Fruit fly (Drosophila melanogaster) whole organism, embryonic: ENCODE data around the gene Acp98AB.

Source experiments
- CG10654 ChIP-seq: fragments of 200-800 bp; sonication (Bioruptor generic); optimal IDR thresholded peaks from 2 replicates; lab custom pipeline; 2016; ENCODE audit warnings: missing biosample characterization, missing genetic modification characterization
- CG11398 ChIP-seq: fragments of 200-800 bp; sonication (Bioruptor generic); optimal IDR thresholded peaks from 2 replicates; lab custom pipeline; 2016; ENCODE audit warnings: missing biosample characterization, missing genetic modification characterization
- CG12659 ChIP-seq: fragments of 200-800 bp; sonication (Bioruptor generic); optimal IDR thresholded peaks from 3 replicates; lab custom pipeline; 2017; ENCODE audit warnings: mild to moderate bottlenecking, missing biosample characterization, missing genetic modification reagents, missing genetic modification characterization
- CG13296 ChIP-seq: fragments of 200-800 bp; sonication (Bioruptor generic); optimal IDR thresholded peaks from 3 replicates; lab custom pipeline; 2018; ENCODE audit warnings: missing biosample characterization, mild to moderate bottlenecking, missing genetic modification characterization
- CG14710 ChIP-seq: fragments of 200-800 bp; sonication (Bioruptor generic); optimal IDR thresholded peaks from 3 replicates; lab custom pipeline; 2019; ENCODE audit warnings: missing biosample characterization, mild to moderate bottlenecking, missing genetic modification characterization, moderate library complexity
- CG17328 ChIP-seq: fragments of 200-800 bp; sonication (Bioruptor generic); IDR thresholded peaks from 2 replicates; pipeline ENCODE4 v1.3.6; 2022; ENCODE audit warnings: missing biosample characterization, missing genetic modification characterization
- CG17612 ChIP-seq: fragments of 200-800 bp; sonication (Bioruptor generic); IDR thresholded peaks from 2 replicates; pipeline ENCODE4 v1.3.6; 2022; ENCODE audit warnings: missing biosample characterization, missing genetic modification characterization
- CG17912 ChIP-seq: fragments of 200-800 bp; sonication (Bioruptor generic); optimal IDR thresholded peaks from 2 replicates; lab custom pipeline; 2018; ENCODE audit warnings: missing biosample characterization, mild to moderate bottlenecking, missing genetic modification characterization
- CG18619 ChIP-seq: fragments of 200-800 bp; sonication (Bioruptor generic); optimal IDR thresholded peaks from 3 replicates; lab custom pipeline; 2017; ENCODE audit warnings: missing biosample characterization, mild to moderate bottlenecking, missing genetic modification characterization
- CG2875 ChIP-seq: fragments of 200-800 bp; sonication (Bioruptor generic); optimal IDR thresholded peaks from 2 replicates; lab custom pipeline; 2017; ENCODE audit warnings: missing biosample characterization, mild to moderate bottlenecking, missing genetic modification characterization, missing genetic modification reagents
- CG2889 ChIP-seq: fragments of 200-800 bp; sonication (Bioruptor generic); IDR thresholded peaks from 3 replicates; pipeline ENCODE4 v1.3.6; 2022; ENCODE audit warnings: missing biosample characterization, missing genetic modification characterization
- CG30431 ChIP-seq: fragments of 200-800 bp; sonication (Bioruptor generic); optimal IDR thresholded peaks from 2 replicates; lab custom pipeline; 2017; ENCODE audit warnings: missing biosample characterization, missing genetic modification characterization
- CG33213 ChIP-seq: fragments of 200-800 bp; sonication (Bioruptor generic); optimal IDR thresholded peaks from 3 replicates; lab custom pipeline; 2016; ENCODE audit warnings: missing biosample characterization, missing genetic modification characterization
- CG34422 ChIP-seq: fragments of 200-800 bp; sonication (Bioruptor generic); IDR thresholded peaks from 3 replicates; pipeline ENCODE4 v1.3.6; 2022; ENCODE audit warnings: missing biosample characterization, missing genetic modification characterization
- CG4617 ChIP-seq: fragments of 200-800 bp; sonication (Bioruptor generic); optimal IDR thresholded peaks from 3 replicates; lab custom pipeline; 2016; ENCODE audit warnings: missing biosample characterization, missing genetic modification characterization, borderline replicate concordance
- CG4707 ChIP-seq: fragments of 200-800 bp; sonication (Bioruptor generic); optimal IDR thresholded peaks from 2 replicates; lab custom pipeline; 2018; ENCODE audit warnings: missing biosample characterization, mild to moderate bottlenecking, missing genetic modification characterization, moderate library complexity
- CG9797 ChIP-seq: fragments of 200-800 bp; sonication (Bioruptor generic); optimal IDR thresholded peaks from 3 replicates; lab custom pipeline; 2018; ENCODE audit warnings: missing biosample characterization, mild to moderate bottlenecking, missing genetic modification characterization
- Dfd ChIP-seq, 2 experiments: fragments of >200 bp; optimal IDR thresholded peaks; 2 replicates each; lab custom pipeline; 2017; ENCODE audit warnings: missing biosample characterization in 2 of 2, missing genetic modification characterization in 2 of 2
- Dp ChIP-seq: fragments of 200-800 bp; sonication (Bioruptor generic); optimal IDR thresholded peaks from 2 replicates; lab custom pipeline; 2018; ENCODE audit warnings: missing biosample characterization, mild to moderate bottlenecking, missing genetic modification characterization, moderate library complexity
- E2f2 ChIP-seq: fragments of 200-800 bp; sonication (Bioruptor generic); IDR thresholded peaks from 2 replicates; pipeline ENCODE4 v1.3.6; 2022; ENCODE audit warnings: missing biosample characterization, missing genetic modification characterization
- Elba2 ChIP-seq: fragments of 200-800 bp; sonication (Bioruptor generic); optimal IDR thresholded peaks from 3 replicates; lab custom pipeline; 2016; ENCODE audit warnings: missing biosample characterization, missing genetic modification characterization
- GATAe ChIP-seq: fragments of 200-800 bp; sonication (Bioruptor generic); conservative IDR thresholded peaks from 2 replicates; pipeline ENCODE4 v1.3.6; 2022; ENCODE audit warnings: missing biosample characterization, missing genetic modification characterization
- Hr78 ChIP-seq, 2 experiments: fragments of 200-800 bp in 1 of 2; fragments of >200 bp in 1 of 2; sonication (Bioruptor generic) in 1 of 2; optimal IDR thresholded peaks; 2 replicates each; lab custom pipeline; 2017 to 2019; ENCODE audit warnings: missing biosample characterization in 2 of 2, missing genetic modification characterization in 2 of 2, mild to moderate bottlenecking in 1 of 2, moderate library complexity in 1 of 2
- Lim3 ChIP-seq: fragments of 200-800 bp; sonication (Bioruptor generic); IDR thresholded peaks from 2 replicates; pipeline ENCODE4 v1.3.6; 2022; ENCODE audit warnings: missing biosample characterization, missing genetic modification characterization
- MBD-R2 ChIP-seq: fragments of 200-800 bp; sonication (Bioruptor generic); IDR thresholded peaks from 2 replicates; pipeline ENCODE4 v1.3.6; 2022; ENCODE audit warnings: missing biosample characterization, missing genetic modification characterization
- NFAT ChIP-seq: fragments of 200-800 bp; sonication (Bioruptor generic); IDR thresholded peaks from 2 replicates; pipeline ENCODE4 v1.3.6; 2022; ENCODE audit warnings: missing biosample characterization, missing genetic modification characterization
- Nf-YC ChIP-seq: fragments of 200-800 bp; optimal IDR thresholded peaks from 3 replicates; lab custom pipeline; 2019; ENCODE audit warnings: missing biosample characterization, mild to moderate bottlenecking, missing genetic modification characterization, moderate library complexity
- Optix ChIP-seq: fragments of 200-800 bp; sonication (Bioruptor generic); IDR thresholded peaks from 3 replicates; pipeline ENCODE4 v1.3.6; 2022; ENCODE audit warnings: missing biosample characterization, missing genetic modification characterization
- Sox102F ChIP-seq: fragments of 200-800 bp; sonication (Bioruptor generic); optimal IDR thresholded peaks from 2 replicates; lab custom pipeline; 2018; ENCODE audit warnings: missing biosample characterization, mild to moderate bottlenecking, missing genetic modification characterization, moderate library complexity
- aop ChIP-seq: fragments of 200-800 bp; sonication (Bioruptor generic); IDR thresholded peaks from 2 replicates; pipeline ENCODE4 v1.3.6; 2022; ENCODE audit warnings: missing biosample characterization, missing genetic modification characterization
- bbx ChIP-seq: fragments of 200-800 bp; sonication (Bioruptor generic); IDR thresholded peaks from 2 replicates; pipeline ENCODE4 v1.3.6; 2022; ENCODE audit warnings: missing biosample characterization, missing genetic modification characterization; ENCODE audit not compliant: partially characterized antibody
- chinmo ChIP-seq: fragments of 200-800 bp; sonication (Bioruptor generic); IDR thresholded peaks from 4 replicates; pipeline ENCODE4 v1.3.6; 2022; ENCODE audit warnings: missing biosample characterization, missing genetic modification characterization; ENCODE audit not compliant: partially characterized antibody
- ci ChIP-seq: fragments of 200-800 bp; sonication (Bioruptor generic); IDR thresholded peaks from 3 replicates; pipeline ENCODE4 v1.3.6; 2022; ENCODE audit warnings: missing biosample characterization, missing genetic modification characterization
- cwo ChIP-seq: fragments of 200-800 bp; sonication (Bioruptor generic); optimal IDR thresholded peaks from 3 replicates; lab custom pipeline; 2017; ENCODE audit warnings: missing biosample characterization, missing genetic modification characterization, mild to moderate bottlenecking, moderate library complexity, missing genetic modification reagents
- dan ChIP-seq: fragments of 200-800 bp; sonication (Bioruptor generic); IDR thresholded peaks from 2 replicates; pipeline ENCODE4 v1.3.6; 2022; ENCODE audit warnings: missing biosample characterization, missing genetic modification characterization
- gcm2 ChIP-seq: fragments of 200-800 bp; sonication (Bioruptor generic); optimal IDR thresholded peaks from 2 replicates; lab custom pipeline; 2016; ENCODE audit warnings: missing biosample characterization, missing genetic modification characterization
- gt ChIP-seq: fragments of 200-800 bp; sonication (Bioruptor generic); IDR thresholded peaks from 2 replicates; pipeline ENCODE4 v1.3.6; 2022; ENCODE audit warnings: missing biosample characterization, missing genetic modification characterization
- hkb ChIP-seq, 2 experiments: fragments of 200-800 bp in 1 of 2; fragments of >200 bp in 1 of 2; sonication (Bioruptor generic) in 1 of 2; IDR thresholded peaks in 1 of 2; optimal IDR thresholded peaks in 1 of 2; 2 replicates each; pipeline versions ENCODE4 v1.3.6 to Lab custom; 2017 to 2022; ENCODE audit warnings: missing biosample characterization in 1 of 2, missing genetic modification characterization in 1 of 2
- lmd ChIP-seq: fragments of 200-800 bp; sonication (Bioruptor generic); IDR thresholded peaks from 2 replicates; pipeline ENCODE4 v1.3.6; 2022; ENCODE audit warnings: missing biosample characterization, missing genetic modification characterization
- luna ChIP-seq: fragments of 200-800 bp; sonication (Bioruptor generic); optimal IDR thresholded peaks from 2 replicates; lab custom pipeline; 2016; ENCODE audit warnings: missing biosample characterization, missing genetic modification characterization
- nmo ChIP-seq: fragments of 200-800 bp; sonication (Bioruptor generic); optimal IDR thresholded peaks from 2 replicates; lab custom pipeline; 2018; ENCODE audit warnings: missing biosample characterization, mild to moderate bottlenecking, missing genetic modification characterization, moderate library complexity
- p53 ChIP-seq: fragments of 200-800 bp; sonication (Bioruptor generic); optimal IDR thresholded peaks from 2 replicates; lab custom pipeline; 2016; ENCODE audit warnings: missing biosample characterization, missing genetic modification characterization
- pita ChIP-seq: fragments of 200-800 bp; sonication (Bioruptor generic); optimal IDR thresholded peaks from 2 replicates; lab custom pipeline; 2017; ENCODE audit warnings: missing biosample characterization, mild to moderate bottlenecking, missing genetic modification characterization
- prd ChIP-seq, 3 experiments: fragments of >200 bp in 2 of 3; fragments of 200-800 bp in 1 of 3; sonication (Bioruptor generic) in 1 of 3; optimal IDR thresholded peaks in 2 of 3; IDR thresholded peaks in 1 of 3; 2 replicates in 2 of 3; 3 replicates in 1 of 3; pipeline versions ENCODE4 v1.3.6 to Lab custom; 2017 to 2022; ENCODE audit warnings: missing biosample characterization in 1 of 3, missing genetic modification characterization in 1 of 3
- pzg ChIP-seq: fragments of 200-800 bp; sonication (Bioruptor generic); optimal IDR thresholded peaks from 3 replicates; lab custom pipeline; 2018; ENCODE audit warnings: missing biosample characterization, mild to moderate bottlenecking, missing genetic modification characterization, moderate library complexity
- sc ChIP-seq, 3 experiments: fragments of >200 bp in 2 of 3; fragments of 200-800 bp in 1 of 3; sonication (Bioruptor generic) in 1 of 3; optimal IDR thresholded peaks; 2 replicates in 2 of 3; 3 replicates in 1 of 3; lab custom pipeline; 2017; ENCODE audit warnings: mild to moderate bottlenecking in 1 of 3, missing biosample characterization in 1 of 3, missing genetic modification characterization in 1 of 3, missing genetic modification reagents in 1 of 3
- seq ChIP-seq: fragments of 200-800 bp; sonication (Bioruptor generic); IDR thresholded peaks from 2 replicates; pipeline ENCODE4 v1.3.6; 2022; ENCODE audit warnings: missing biosample characterization, missing genetic modification characterization
- unc-4 ChIP-seq: fragments of 200-800 bp; sonication (Bioruptor generic); IDR thresholded peaks from 2 replicates; pipeline ENCODE4 v1.3.6; 2022; ENCODE audit warnings: missing biosample characterization, missing genetic modification characterization; ENCODE audit not compliant: partially characterized antibody
- vvl ChIP-seq: fragments of 200-800 bp; sonication (Bioruptor generic); IDR thresholded peaks from 2 replicates; pipeline ENCODE4 v1.3.6; 2022; ENCODE audit warnings: missing biosample characterization, missing genetic modification characterization

The Acp98AB gene

dm6 chr3R:27679019-27679418 is 15.7 kb upstream of the Acp98AB start, which contains the start of gene CG12883:
Gene CG12883, plus strand, starts transcription at chr3R:27679291.
- no peak for TF ChIP-seq CG11398 (GFP tag; lab: Kevin White, UChicago)
- TF ChIP-seq ci (GFP tag; lab: Robert Waterston, UW), result 0 out of 3 replicates have a peak, but pooled peaks have one; percentile 12
- TF ChIP-seq CG17612 (GFP tag; lab: Robert Waterston, UW), result no peak
- TF ChIP-seq Hr78 (GFP tag; optimal IDR thresholded peaks at IDR 0.05; lab: Kevin White, UChicago), result no peak
- TF ChIP-seq Nf-YC (tag; lab: Kevin White, UChicago), result peak; percentile 84
- no peak for TF ChIP-seq Optix
- no peak for TF ChIP-seq Dfd (GFP tag; optimal IDR thresholded peaks at IDR 0.05; lab: Kevin White, UChicago)
- no peak for TF ChIP-seq CG18619
- TF ChIP-seq nmo, result no peak
- no peak for TF ChIP-seq CG17912 (GFP tag; lab: Kevin White, UChicago)
- TF ChIP-seq E2f2 (GFP tag; lab: Robert Waterston, UW), result peak; percentile 90
- TF ChIP-seq hkb (optimal IDR thresholded peaks at IDR 0.05; lab: Kevin White, UChicago), result no peak
- TF ChIP-seq hkb (GFP tag; IDR thresholded peaks at IDR 0.05; lab: Robert Waterston, UW), result no peak
- TF ChIP-seq p53 (GFP tag; lab: Kevin White, UChicago), result no peak
- peak; percentile 3 for TF ChIP-seq CG4617 (GFP tag; lab: Kevin White, UChicago)
- 0 out of 4 replicates have a peak, but pooled peaks have one; percentile 16 for TF ChIP-seq chinmo (GFP tag; lab: Robert Waterston, UW)
- TF ChIP-seq CG2875 (GFP tag; lab: Kevin White, UChicago), result no peak
- TF ChIP-seq CG33213, result no peak
- 0 out of 2 replicates have a peak, but pooled peaks have one; percentile 33 for TF ChIP-seq unc-4
- peak; percentile 5 for TF ChIP-seq CG12659 (GFP tag; lab: Kevin White, UChicago)
- TF ChIP-seq pzg (GFP tag; lab: Kevin White, UChicago), result peak; percentile 59
- TF ChIP-seq CG13296 (GFP tag; lab: Kevin White, UChicago), result no peak
- TF ChIP-seq Elba2 (GFP tag; lab: Kevin White, UChicago), result peak; percentile 63
- no peak for TF ChIP-seq aop
- no peak for TF ChIP-seq seq (GFP tag; lab: Robert Waterston, UW)
- TF ChIP-seq gt (GFP tag; lab: Robert Waterston, UW), result no peak
- no peak for TF ChIP-seq sc (optimal IDR thresholded peaks at IDR 0.05; lab: Kevin White, UChicago)
- TF ChIP-seq sc (GFP tag; optimal IDR thresholded peaks at IDR 0.05; lab: Kevin White, UChicago), result no peak
- no peak for TF ChIP-seq dan (GFP tag; lab: Robert Waterston, UW)
- TF ChIP-seq luna (GFP tag; lab: Kevin White, UChicago), result no peak
- TF ChIP-seq cwo (GFP tag; lab: Kevin White, UChicago), result no peak
- no peak for TF ChIP-seq CG30431 (GFP tag; lab: Kevin White, UChicago)
- TF ChIP-seq CG2889 (GFP tag; lab: Robert Waterston, UW), result no peak
- TF ChIP-seq gcm2 (GFP tag; lab: Kevin White, UChicago), result no peak
- TF ChIP-seq Dp, result peak; percentile 82
- TF ChIP-seq bbx (GFP tag; lab: Robert Waterston, UW), result peak; percentile 8; the same call in 1 of the 2 replicates
- TF ChIP-seq pita (GFP tag; lab: Kevin White, UChicago), result no peak
- TF ChIP-seq vvl (GFP tag; lab: Robert Waterston, UW), result peak; percentile 54; the same call in 1 of the 2 replicates
- no peak for TF ChIP-seq CG14710
- peak; percentile 14; the same call in 1 of the 3 replicates for TF ChIP-seq CG34422
- TF ChIP-seq CG4707 (GFP tag; lab: Kevin White, UChicago), result no peak
- TF ChIP-seq NFAT, result no peak
- no peak for TF ChIP-seq Sox102F (GFP tag; lab: Kevin White, UChicago)
- no peak for TF ChIP-seq CG10654 (GFP tag; lab: Kevin White, UChicago)
- no peak for TF ChIP-seq CG17328
- TF ChIP-seq Lim3 (GFP tag; lab: Robert Waterston, UW), result no peak
- TF ChIP-seq GATAe (GFP tag; lab: Robert Waterston, UW), result no peak
- peak; percentile 61 for TF ChIP-seq CG9797 (GFP tag; lab: Kevin White, UChicago)
- no peak for TF ChIP-seq prd (optimal IDR thresholded peaks at IDR 0.05; lab: Kevin White, UChicago)
- no peak for TF ChIP-seq prd (GFP tag; IDR thresholded peaks at IDR 0.05; lab: Robert Waterston, UW)
- peak; percentile 66 for TF ChIP-seq MBD-R2
- TF ChIP-seq lmd (GFP tag; lab: Robert Waterston, UW), result no peak
